Worm (Caenorhabditis elegans): ENCODE measurements around the gene npr-24.

npr-24 gene

ce11 chrX:17509048-17509776 is 22.6 kb upstream of the npr-24 start:
- TF ChIP-seq ztf-11 (tag; optimal IDR thresholded peaks at IDR 0.05) (no peak), pha-4 (tag; optimal IDR thresholded peaks at IDR 0.05) (no peak), zip-8 (tag; optimal IDR thresholded peaks at IDR 0.05) (no peak), unc-39 (tag; optimal IDR thresholded peaks at IDR 0.05) (no peak)

ce11 chrX:17508137-17508536 is 21.5 kb upstream of the npr-24 start:
- no peak for TF ChIP-seq nhr-12 (tag; optimal IDR thresholded peaks at IDR 0.05)
- TF ChIP-seq tbx-8 (GFP tag; optimal IDR thresholded peaks at IDR 0.05) = no peak
- no peak for TF ChIP-seq mls-2 (tag; optimal IDR thresholded peaks at IDR 0.05)
- TF ChIP-seq ham-2 (GFP tag; optimal IDR thresholded peaks at IDR 0.05) = peak; percentile 7
- TF ChIP-seq drap-1 (GFP tag; optimal IDR thresholded peaks at IDR 0.05) = no peak

ce11 chrX:17505547-17506181 is 19.0 kb upstream of the npr-24 start:
- no peak for TF ChIP-seq drap-1 (GFP tag; optimal IDR thresholded peaks at IDR 0.05)
- TF ChIP-seq zip-8 (tag; optimal IDR thresholded peaks at IDR 0.05) = no peak
- no peak for TF ChIP-seq tbx-8 (GFP tag; optimal IDR thresholded peaks at IDR 0.05)
- no peak for TF ChIP-seq unc-39 (tag; optimal IDR thresholded peaks at IDR 0.05)
- TF ChIP-seq nhr-2 (tag; optimal IDR thresholded peaks at IDR 0.05) = no peak
- TF ChIP-seq sem-2 (GFP tag; optimal IDR thresholded peaks at IDR 0.05) = no peak
- TF ChIP-seq nhr-237 (tag; optimal IDR thresholded peaks at IDR 0.05) = peak; percentile 53
- peak; percentile 9 for TF ChIP-seq pha-4 (tag; optimal IDR thresholded peaks at IDR 0.05)
- TF ChIP-seq mls-2 (tag; optimal IDR thresholded peaks at IDR 0.05) = peak; percentile 14
- TF ChIP-seq ham-2 (GFP tag; optimal IDR thresholded peaks at IDR 0.05) = peak; percentile 18
- TF ChIP-seq hlh-1 (tag; optimal IDR thresholded peaks at IDR 0.05) = peak; percentile 90
- no peak for TF ChIP-seq ceh-43 (GFP tag; optimal IDR thresholded peaks at IDR 0.05)
- no peak for TF ChIP-seq blmp-1 (tag; optimal IDR thresholded peaks at IDR 0.05)
- TF ChIP-seq unc-62 (GFP tag; optimal IDR thresholded peaks at IDR 0.05) = peak; percentile 84
- no peak for TF ChIP-seq nhr-28 (tag; optimal IDR thresholded peaks at IDR 0.05)
- no peak for TF ChIP-seq bed-3 (GFP tag; optimal IDR thresholded peaks at IDR 0.05)
- no peak for TF ChIP-seq nhr-76 (tag; optimal IDR thresholded peaks at IDR 0.05)
- TF ChIP-seq M03D4.4 (tag; optimal IDR thresholded peaks at IDR 0.05) = peak; percentile 4
- TF ChIP-seq cnd-1 (tag; optimal IDR thresholded peaks at IDR 0.05) = peak; percentile 14
- TF ChIP-seq nhr-12 (tag; optimal IDR thresholded peaks at IDR 0.05) = no peak
- TF ChIP-seq elt-1 (tag; optimal IDR thresholded peaks at IDR 0.05; ENCODE audit: borderline replicate concordance, insufficient read depth) = no peak
- TF ChIP-seq ztf-11 (tag; optimal IDR thresholded peaks at IDR 0.05) = no peak
- no peak for TF ChIP-seq flh-1 (GFP tag; optimal IDR thresholded peaks at IDR 0.05)
- TF ChIP-seq lin-13 (tag; optimal IDR thresholded peaks at IDR 0.05) = no peak
- TF ChIP-seq ces-1 (GFP tag; optimal IDR thresholded peaks at IDR 0.05) = peak; percentile 55
- TF ChIP-seq lin-32 (GFP tag; optimal IDR thresholded peaks at IDR 0.05) = no peak
- TF ChIP-seq unc-120 (tag; optimal IDR thresholded peaks at IDR 0.05; ENCODE audit: poor library complexity, severe bottlenecking) = peak; percentile 96
- no peak for TF ChIP-seq ceh-83 (GFP tag; optimal IDR thresholded peaks at IDR 0.05)
- TF ChIP-seq snpc-4 (tag; optimal IDR thresholded peaks at IDR 0.05) = no peak
- peak; percentile 45 for TF ChIP-seq sptf-1 (tag; optimal IDR thresholded peaks at IDR 0.05)
- no peak for TF ChIP-seq ceh-39 (tag; optimal IDR thresholded peaks at IDR 0.05)
- no peak for TF ChIP-seq lsy-2 (tag; optimal IDR thresholded peaks at IDR 0.05)
- TF ChIP-seq mep-1 (tag; optimal IDR thresholded peaks at IDR 0.05) = no peak
- no peak for TF ChIP-seq elt-3 (tag; optimal IDR thresholded peaks at IDR 0.05)
- no peak for TF ChIP-seq mab-5 (tag; optimal IDR thresholded peaks at IDR 0.05)

- TF ChIP-seq ceh-83 (GFP tag; optimal IDR thresholded peaks at IDR 0.05) (no peak), flh-1 (GFP tag; optimal IDR thresholded peaks at IDR 0.05) (no peak), nhr-12 (tag; optimal IDR thresholded peaks at IDR 0.05) (no peak), unc-120 (tag; optimal IDR thresholded peaks at IDR 0.05; ENCODE audit: poor library complexity, severe bottlenecking) (no peak), ham-2 (GFP tag; optimal IDR thresholded peaks at IDR 0.05) (no peak), mab-5 (tag; optimal IDR thresholded peaks at IDR 0.05) (no peak), ceh-43 (GFP tag; optimal IDR thresholded peaks at IDR 0.05) (no peak), elt-3 (tag; optimal IDR thresholded peaks at IDR 0.05) (no peak), nhr-237 (tag; optimal IDR thresholded peaks at IDR 0.05) (no peak), nhr-2 (tag; optimal IDR thresholded peaks at IDR 0.05) (no peak), snpc-4 (tag; optimal IDR thresholded peaks at IDR 0.05) (no peak), mls-2 (tag; optimal IDR thresholded peaks at IDR 0.05) (no peak), hlh-1 (tag; optimal IDR thresholded peaks at IDR 0.05) (no peak)
Measured at ce11 chrX:17504447-17504846, 17.8 kb upstream of the npr-24 start.
